Worm (Caenorhabditis elegans): ENCODE results near the gene R07C3.13.
"Not testable (repeated sequence)": the region's sequence is repeated elsewhere in the genome, so short reads cannot be mapped to it uniquely, and the experiment has no call there.

Gene R07C3.13

DNA sequence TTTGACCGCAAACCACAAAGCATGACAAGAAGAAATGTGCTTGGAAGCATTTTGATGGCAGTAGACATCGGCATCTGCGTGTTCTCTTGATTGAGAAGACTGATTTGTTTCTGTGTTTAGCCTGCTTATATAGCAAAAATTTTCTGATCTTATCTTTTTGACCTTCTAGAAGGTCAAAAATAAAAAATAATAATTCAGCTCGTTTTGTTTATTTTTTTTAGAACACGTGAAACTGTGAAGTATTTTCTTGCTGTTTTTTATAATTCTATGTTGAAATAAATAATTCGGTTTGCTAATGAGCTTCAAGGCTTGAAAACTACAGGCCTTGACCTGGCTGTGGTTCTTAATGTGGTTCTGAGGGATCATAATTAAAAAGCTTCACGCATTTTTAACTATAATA lies at the start of gene R07C3.13:
Gene R07C3.13 (minus strand): TSS at position 101 of the 400 bp plus-strand sequence.
- TF ChIP-seq W03F9.2 (tag; optimal IDR thresholded peaks at IDR 0.05) (no peak), dao-5 (tag; optimal IDR thresholded peaks at IDR 0.05) (no peak), him-1 (tag; optimal IDR thresholded peaks at IDR 0.05) (no peak)

DNA sequence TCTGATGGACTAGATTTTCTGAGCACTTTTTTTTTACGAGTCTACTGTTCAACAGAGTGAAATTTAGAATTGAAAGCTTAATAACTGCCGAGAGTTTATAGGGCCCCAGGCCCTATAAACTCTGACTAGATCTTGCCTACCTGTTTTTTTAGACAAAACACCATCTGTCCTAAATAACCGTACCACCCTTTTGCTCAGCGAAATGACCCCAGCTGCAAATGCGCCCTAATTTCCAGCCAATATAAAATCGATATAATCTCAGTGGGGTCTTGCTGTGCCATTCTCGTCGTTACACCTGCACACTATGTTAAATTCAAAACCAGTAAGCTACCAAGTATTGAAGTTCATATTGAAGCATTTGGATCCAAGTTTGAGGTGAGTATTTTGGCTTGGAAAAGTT lies 46.8 kb upstream of the R07C3.13 start, which contains the start of gene fbxc-14:
Gene fbxc-14 (plus strand): TSS at position 301 of the 400 bp plus-strand sequence.
- TF ChIP-seq W03F9.2 (tag; optimal IDR thresholded peaks at IDR 0.05) (no peak), dao-5 (tag; optimal IDR thresholded peaks at IDR 0.05) (no peak), him-1 (tag; optimal IDR thresholded peaks at IDR 0.05) (no peak)

DNA sequence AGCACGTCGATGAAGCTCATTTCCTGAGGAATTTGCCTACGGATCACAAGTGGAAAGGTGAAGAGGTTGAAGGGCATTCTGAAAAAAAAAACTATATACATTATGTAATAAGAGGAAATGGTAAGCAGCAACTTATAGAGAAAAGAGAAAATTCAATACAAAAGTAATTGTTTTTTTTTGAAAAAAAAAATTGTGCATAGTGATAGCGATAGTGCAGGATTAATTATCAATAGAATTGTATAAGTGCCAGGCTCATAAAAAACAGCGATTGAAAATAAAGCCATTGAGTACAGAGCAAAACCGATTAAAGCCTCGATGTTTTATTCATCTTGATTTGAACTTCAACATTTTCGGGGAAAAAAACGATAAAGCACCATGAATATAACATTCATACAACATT lies 45.6 kb upstream of the R07C3.13 start, which contains the start of gene C32B5.15:
Gene C32B5.15 (minus strand): TSS at position 101 of the 400 bp plus-strand sequence.
- TF ChIP-seq him-1 (tag; optimal IDR thresholded peaks at IDR 0.05) (no peak), W03F9.2 (tag; optimal IDR thresholded peaks at IDR 0.05) (no peak), dao-5 (tag; optimal IDR thresholded peaks at IDR 0.05) (no peak)

DNA sequence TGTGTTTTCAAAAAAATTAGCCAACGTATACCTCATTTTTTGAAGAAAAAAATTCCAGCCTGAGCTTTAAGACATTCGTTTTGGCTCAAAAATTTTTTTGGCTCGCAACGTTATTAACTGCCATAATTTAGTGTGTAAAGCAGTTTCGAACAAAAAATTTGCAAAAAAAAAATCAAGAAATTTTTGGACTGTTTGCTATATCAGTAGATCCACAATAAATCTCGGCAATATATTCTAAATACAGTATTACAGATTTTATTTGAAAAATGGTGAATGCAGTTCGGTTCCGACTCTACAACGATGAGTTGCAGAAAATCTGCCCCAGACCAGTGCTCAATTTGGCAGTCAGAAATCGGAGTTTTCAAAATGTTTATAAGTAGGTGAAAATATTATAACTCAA lies 40.9 kb upstream of the R07C3.13 start, which contains the start of gene C32B5.6:
Gene C32B5.6 (plus strand): TSS at position 301 of the 400 bp plus-strand sequence.
- TF ChIP-seq dao-5, W03F9.2, him-1 (tag; optimal IDR thresholded peaks at IDR 0.05): not testable (repeated sequence)

ce11 chrII:966962-967361 lies 39.7 kb upstream of the R07C3.13 start, which contains the start of gene fbxc-18:
Gene fbxc-18 (minus strand): TSS chrII:967062.
- not testable (repeated sequence) for TF ChIP-seq him-1, dao-5, W03F9.2 (tag; optimal IDR thresholded peaks at IDR 0.05)

DNA sequence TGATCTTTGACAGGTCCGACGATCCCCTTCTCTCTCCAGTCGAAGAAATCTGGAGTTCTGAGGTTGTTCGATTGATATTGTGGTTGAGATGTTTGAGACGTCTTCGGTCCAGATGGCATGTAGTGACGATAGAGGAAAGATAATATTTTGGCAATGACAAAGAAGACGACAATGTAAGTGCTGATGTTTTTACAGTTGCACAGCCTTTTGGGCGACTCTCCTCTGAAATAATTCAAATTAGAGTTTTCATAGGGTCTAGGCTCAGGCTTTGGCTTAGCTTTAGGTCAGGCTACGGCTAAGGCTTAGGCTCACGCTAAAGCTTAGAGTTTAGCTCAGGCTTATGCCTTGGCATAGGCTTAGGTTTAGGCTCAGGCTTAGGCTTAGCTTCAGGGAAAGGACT lies 34.7 kb upstream of the R07C3.13 start, which contains the start of gene C32B5.13:
Gene C32B5.13 (minus strand): TSS at position 101 of the 400 bp plus-strand sequence.
- no peak for TF ChIP-seq him-1 (tag; optimal IDR thresholded peaks at IDR 0.05)
- TF ChIP-seq W03F9.2 (tag; optimal IDR thresholded peaks at IDR 0.05): no peak
- TF ChIP-seq dao-5 (tag; optimal IDR thresholded peaks at IDR 0.05): no peak

- no peak for TF ChIP-seq him-1 (tag; optimal IDR thresholded peaks at IDR 0.05)
- TF ChIP-seq dao-5 (tag; optimal IDR thresholded peaks at IDR 0.05): no peak
- TF ChIP-seq W03F9.2 (tag; optimal IDR thresholded peaks at IDR 0.05): no peak
Observed at ce11 chrII:960218-960617, 33.0 kb upstream of the R07C3.13 start, which contains the start of the genes C32B5.18 and C32B5.7. Gene C32B5.18 (plus strand): TSS chrII:960518. Gene C32B5.7 (plus strand): TSS chrII:960528.

DNA sequence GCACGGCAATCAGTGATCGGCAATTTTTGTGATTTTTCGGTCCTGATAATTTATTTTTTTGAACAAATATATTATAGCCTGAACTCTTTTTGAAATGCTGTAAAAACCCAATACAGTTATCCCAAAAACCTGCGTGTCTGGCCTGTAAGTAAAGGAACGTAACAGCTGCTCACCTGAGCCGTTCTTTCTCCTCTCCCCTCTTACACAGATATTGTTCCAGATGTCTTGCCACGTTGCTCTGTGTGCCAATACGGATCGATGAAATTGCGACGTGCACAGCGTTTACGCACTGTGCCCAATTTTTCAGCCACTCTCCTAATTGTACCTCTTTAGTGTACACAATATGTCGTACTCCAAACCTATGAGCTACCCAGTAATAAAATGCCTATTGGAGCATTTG lies 31.4 kb upstream of the R07C3.13 start, which contains the start of gene sdz-4:
Gene sdz-4 (plus strand): TSS at position 301 of the 400 bp plus-strand sequence.
- TF ChIP-seq W03F9.2 (tag; optimal IDR thresholded peaks at IDR 0.05) (no peak), him-1 (tag; optimal IDR thresholded peaks at IDR 0.05) (no peak), dao-5 (tag; optimal IDR thresholded peaks at IDR 0.05) (no peak)

ce11 chrII:954626-955025 lies 27.4 kb upstream of the R07C3.13 start, which contains the start of gene fbxc-7:
Gene fbxc-7 (plus strand): TSS chrII:954926.
- TF ChIP-seq dao-5, him-1, W03F9.2 (tag; optimal IDR thresholded peaks at IDR 0.05): not testable (repeated sequence)

DNA sequence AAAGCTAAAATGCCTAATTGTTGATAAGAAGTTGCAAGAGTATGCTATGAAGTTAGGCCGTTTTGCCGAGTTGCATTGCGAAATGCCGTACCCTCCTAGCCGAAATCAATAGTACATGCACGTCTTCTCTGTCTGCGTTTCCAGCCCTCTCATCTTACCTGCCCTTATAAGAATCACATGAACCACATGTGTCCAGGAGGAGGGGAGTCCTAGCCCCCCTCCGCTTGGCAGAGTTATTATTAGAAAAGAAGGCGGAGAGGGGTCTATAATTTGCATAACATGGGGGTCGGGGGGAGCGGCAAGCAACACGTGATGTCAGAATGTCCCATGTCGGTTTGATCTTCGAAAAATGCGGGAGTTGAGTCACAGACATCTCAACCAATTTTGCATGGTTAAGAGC lies 25.8 kb upstream of the R07C3.13 start:
- TF ChIP-seq W03F9.2 (tag; optimal IDR thresholded peaks at IDR 0.05): no peak
- TF ChIP-seq him-1 (tag; optimal IDR thresholded peaks at IDR 0.05): no peak
- no peak for TF ChIP-seq dao-5 (tag; optimal IDR thresholded peaks at IDR 0.05)

- TF ChIP-seq W03F9.2 (tag; optimal IDR thresholded peaks at IDR 0.05) (no peak), him-1 (tag; optimal IDR thresholded peaks at IDR 0.05) (no peak), dao-5 (tag; optimal IDR thresholded peaks at IDR 0.05) (no peak)
Observed at ce11 chrII:950374-950773, 23.1 kb upstream of the R07C3.13 start.

DNA sequence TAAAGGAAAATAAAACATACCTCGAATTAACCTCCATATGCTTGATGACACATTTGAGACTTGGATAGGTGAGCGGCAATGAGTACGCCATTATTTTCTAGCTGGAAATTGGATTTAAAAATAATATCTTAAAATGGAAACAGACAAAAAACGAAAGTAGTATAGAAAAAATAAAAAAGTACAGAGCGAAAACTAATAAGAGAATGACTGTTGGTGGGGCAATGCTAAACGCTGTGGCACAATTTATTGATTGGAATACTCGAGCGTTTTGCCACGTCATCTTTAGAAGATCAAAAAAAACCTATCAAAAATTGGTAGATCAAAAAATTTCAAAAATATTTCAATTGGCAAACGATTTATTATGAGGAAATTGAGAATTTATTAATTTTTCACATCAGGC lies 20.9 kb upstream of the R07C3.13 start, which contains the start of gene fbxc-32:
Gene fbxc-32 (minus strand): TSS at position 101 of the 400 bp plus-strand sequence.
- TF ChIP-seq dao-5 (tag; optimal IDR thresholded peaks at IDR 0.05): no peak
- no peak for TF ChIP-seq W03F9.2 (tag; optimal IDR thresholded peaks at IDR 0.05)
- no peak for TF ChIP-seq him-1 (tag; optimal IDR thresholded peaks at IDR 0.05)

- no peak for TF ChIP-seq dao-5 (tag; optimal IDR thresholded peaks at IDR 0.05)
- TF ChIP-seq W03F9.2 (tag; optimal IDR thresholded peaks at IDR 0.05): no peak
- no peak for TF ChIP-seq him-1 (tag; optimal IDR thresholded peaks at IDR 0.05)
Observed at ce11 chrII:943773-944172, 16.5 kb upstream of the R07C3.13 start, which contains the start of gene clec-43. Gene clec-43 (plus strand): TSS chrII:944066.

DNA sequence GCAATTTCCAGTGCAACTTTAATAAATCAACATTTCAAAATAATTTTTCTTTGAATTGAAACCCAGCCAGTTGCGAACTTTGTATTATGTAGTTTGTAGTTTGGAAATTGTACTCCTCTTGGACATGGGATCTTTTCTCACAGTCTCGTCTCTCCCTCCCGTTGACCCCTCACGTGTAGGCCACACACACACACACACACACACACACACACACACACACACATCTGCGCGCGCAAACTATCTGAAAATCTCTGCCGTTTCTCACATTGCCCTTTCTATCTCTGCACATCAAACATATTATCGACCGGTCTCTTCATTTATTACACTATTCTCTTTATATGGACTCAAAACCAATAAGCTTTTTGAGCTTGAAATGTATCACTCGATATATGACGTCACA lies 13.5 kb upstream of the R07C3.13 start, which contains the start of gene fbxc-36:
Gene fbxc-36 (plus strand): TSS at position 205 of the 400 bp plus-strand sequence.
- no peak for TF ChIP-seq dao-5 (tag; optimal IDR thresholded peaks at IDR 0.05)
- TF ChIP-seq him-1 (tag; optimal IDR thresholded peaks at IDR 0.05): no peak
- TF ChIP-seq W03F9.2 (tag; optimal IDR thresholded peaks at IDR 0.05): no peak

Measured in whole organism, L4/young adult.